Worm (Caenorhabditis elegans) whole organism, L4 larva: Measurements from ENCODE around the gene F42A6.2.
A peak's percentile ranks its signal among the peaks of the same experiment; 100 is the strongest.

Experiments
- F10B5.3 ChIP-seq: sonication (generic microtip); optimal IDR thresholded peaks from 2 replicates; lab custom pipeline; 2016; ENCODE audit warnings: mild to moderate bottlenecking, missing genetic modification characterization, missing compliant biosample characterization
- Y5F2A.4 ChIP-seq: fragments of 200-800 bp; sonication (Bioruptor generic); optimal IDR thresholded peaks from 2 replicates; lab custom pipeline; 2018; ENCODE audit warnings: mild to moderate bottlenecking, missing genetic modification characterization, missing compliant biosample characterization
- ama-1 ChIP-seq: fragments of 150-350 bp; optimal IDR thresholded peaks from 2 replicates; lab custom pipeline; 2014; ENCODE audit warnings: inconsistent platforms, mixed read lengths
- ces-1 ChIP-seq: fragments of 150-350 bp; sonication (generic microtip); optimal IDR thresholded peaks from 4 replicates; lab custom pipeline; 2014; ENCODE audit warnings: missing biosample characterization, missing genetic modification reagents, missing genetic modification characterization
- dpl-1 ChIP-seq: fragments of 150-350 bp; optimal IDR thresholded peaks from 2 replicates; lab custom pipeline; 2014; ENCODE audit warnings: missing biosample characterization, missing genetic modification reagents, missing genetic modification characterization
- fos-1 ChIP-seq: fragments of 150-350 bp; optimal IDR thresholded peaks from 2 replicates; lab custom pipeline; 2014; ENCODE audit warnings: missing biosample characterization, missing genetic modification characterization
- hif-1 ChIP-seq, 2 experiments: sonication (generic microtip); optimal IDR thresholded peaks; 2 replicates each; lab custom pipeline; 2016 to 2017; ENCODE audit warnings: missing compliant biosample characterization in 2 of 2, missing genetic modification characterization in 2 of 2, missing genetic modification reagents in 2 of 2, missing genotype in 2 of 2, mild to moderate bottlenecking in 1 of 2
- lin-29 ChIP-seq: fragments of 200-800 bp; sonication (Bioruptor generic); IDR thresholded peaks from 2 replicates; pipeline ENCODE4 v1.3.6; 2022; ENCODE audit warnings: missing genetic modification reagents, missing genetic modification characterization, missing compliant biosample characterization
- lin-38 ChIP-seq: fragments of 200-800 bp; sonication (Bioruptor generic); IDR thresholded peaks from 2 replicates; pipeline ENCODE4 v1.3.6; 2022; ENCODE audit warnings: missing genetic modification reagents, missing genetic modification characterization, missing compliant biosample characterization
- mep-1 ChIP-seq: fragments of 150-350 bp; sonication (generic microtip); optimal IDR thresholded peaks from 3 replicates; lab custom pipeline; 2014; ENCODE audit warnings: missing biosample characterization, missing genetic modification characterization
- nhr-11 ChIP-seq: fragments of 150-350 bp; optimal IDR thresholded peaks from 2 replicates; lab custom pipeline; 2014; ENCODE audit warnings: missing biosample characterization, missing genetic modification characterization
- nhr-76 ChIP-seq: fragments of 150-350 bp; optimal IDR thresholded peaks from 2 replicates; lab custom pipeline; 2014; ENCODE audit warnings: missing biosample characterization, missing genetic modification characterization
- skn-1 ChIP-seq: fragments of 150-350 bp; optimal IDR thresholded peaks from 2 replicates; lab custom pipeline; 2014; ENCODE audit warnings: missing biosample characterization, missing genetic modification characterization
- zip-11 ChIP-seq: fragments of 200-800 bp; sonication (Bioruptor generic); IDR thresholded peaks from 2 replicates; pipeline ENCODE4 v1.3.6; 2022; ENCODE audit warnings: missing genetic modification characterization, missing compliant biosample characterization

- no peak for TF ChIP-seq skn-1 (tag; lab: Kevin White, UChicago)
- TF ChIP-seq ama-1 (lab: Kevin White, UChicago): no peak
- TF ChIP-seq fos-1 (tag; lab: Kevin White, UChicago): no peak
- no peak for TF ChIP-seq zip-11 (GFP tag; lab: Robert Waterston, UW)
- TF ChIP-seq nhr-76: no peak
- TF ChIP-seq nhr-11 (tag; lab: Kevin White, UChicago): no peak
- TF ChIP-seq lin-29 (GFP tag; lab: Robert Waterston, UW): no peak
- TF ChIP-seq ces-1 (GFP tag; lab: Kevin White, UChicago): no peak
- no peak for TF ChIP-seq Y5F2A.4 (GFP tag; lab: Kevin White, UChicago)
- TF ChIP-seq mep-1 (tag; lab: Kevin White, UChicago): no peak
- no peak for TF ChIP-seq F10B5.3 (tag; lab: Kevin White, UChicago)
- no peak for TF ChIP-seq hif-1 (tag; optimal IDR thresholded peaks at IDR 0.05; lab: Kevin White, UChicago)
- TF ChIP-seq lin-38 (GFP tag; lab: Robert Waterston, UW): peak; percentile 23; the same call in 1 of the 2 replicates
- no peak for TF ChIP-seq dpl-1 (GFP tag; lab: Kevin White, UChicago)
Observed at ce11 chrIV:3373370-3373769, 32.1 kb downstream of the F42A6.2 start.
